Worm (Caenorhabditis elegans): ENCODE measurements around the gene ZC373.3.

DNA sequence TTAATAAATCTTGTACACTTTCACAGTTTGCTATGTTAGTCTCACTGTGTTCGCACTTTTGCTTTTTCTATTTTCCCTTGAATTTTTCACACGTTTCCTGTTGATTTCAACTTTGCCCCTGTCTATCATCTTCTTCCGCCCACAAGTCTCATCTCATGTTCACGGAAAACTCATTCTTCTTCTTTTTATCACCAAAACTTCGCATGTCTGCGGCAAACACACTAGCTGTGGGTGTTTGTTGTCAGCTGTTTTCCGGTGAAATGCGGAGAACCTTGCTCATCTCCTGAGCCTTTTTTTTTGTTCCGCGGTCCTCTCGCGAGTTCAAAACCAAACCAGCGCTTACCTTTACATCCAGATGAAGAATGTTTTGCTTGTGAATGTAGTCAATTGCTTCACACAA, 8.1 kb downstream of the ZC373.3 start:
- TF ChIP-seq ceh-36 (tag; optimal IDR thresholded peaks at IDR 0.05) = no peak
- no peak for TF ChIP-seq ceh-13 (GFP tag; optimal IDR thresholded peaks at IDR 0.05)
- no peak for TF ChIP-seq hmbx-1 (tag; optimal IDR thresholded peaks at IDR 0.05)
- TF ChIP-seq hnd-1 (tag; optimal IDR thresholded peaks at IDR 0.05) = no peak
- TF ChIP-seq ama-1 (optimal IDR thresholded peaks at IDR 0.05) = no peak
- TF ChIP-seq scrt-1 (GFP tag; IDR thresholded peaks at IDR 0.05) = no peak
- TF ChIP-seq pes-1 (GFP tag; IDR thresholded peaks at IDR 0.05) = no peak
- no peak for TF ChIP-seq tbx-37 (GFP tag; conservative IDR thresholded peaks at IDR 0.05)
- TF ChIP-seq ets-7 (tag; optimal IDR thresholded peaks at IDR 0.05) = no peak

Data from whole organism, early embryonic.